Worm (Caenorhabditis elegans): ENCODE data around the gene F08G2.8.

- TF ChIP-seq ceh-9 (tag; optimal IDR thresholded peaks at IDR 0.05): no peak
- TF ChIP-seq ceh-18 (tag; optimal IDR thresholded peaks at IDR 0.05): no peak
- no peak for TF ChIP-seq fax-1 (tag; optimal IDR thresholded peaks at IDR 0.05)
- TF ChIP-seq pag-3 (tag; optimal IDR thresholded peaks at IDR 0.05; ENCODE audit: borderline replicate concordance): no peak
- no peak for TF ChIP-seq ama-1 (optimal IDR thresholded peaks at IDR 0.05)
- no peak for TF ChIP-seq pat-9 (tag; optimal IDR thresholded peaks at IDR 0.05)
- TF ChIP-seq K02D7.2 (tag; optimal IDR thresholded peaks at IDR 0.05): no peak
- no peak for TF ChIP-seq fkh-10 (GFP tag; optimal IDR thresholded peaks at IDR 0.05)
- no peak for TF ChIP-seq ceh-30 (tag; optimal IDR thresholded peaks at IDR 0.05)
- no peak for TF ChIP-seq sox-2 (GFP tag; IDR thresholded peaks at IDR 0.05)
- TF ChIP-seq ets-4 (tag; optimal IDR thresholded peaks at IDR 0.05): no peak
- no peak for TF ChIP-seq elt-2 (tag; optimal IDR thresholded peaks at IDR 0.05)
These were observed 6.2 kb downstream of the F08G2.8 start for ce11 chrII:13858352-13858751.
